Fruit fly (Drosophila melanogaster): ENCODE measurements around the gene CG6621.

Gene CG6621

dm6 chr3R:10893327-10893726 lies at the start of gene CG6621 (continued):
- TF ChIP-seq wor (GFP tag; IDR thresholded peaks at IDR 0.05) (no peak), Hr3 (GFP tag; optimal IDR thresholded peaks at IDR 0.05) (no peak), CG17912 (GFP tag; optimal IDR thresholded peaks at IDR 0.05) (peak; percentile 30), pfk (GFP tag; optimal IDR thresholded peaks at IDR 0.05) (no peak), CG1647 (GFP tag; optimal IDR thresholded peaks at IDR 0.05) (no peak), E2f2 (GFP tag; IDR thresholded peaks at IDR 0.05) (peak; percentile 78), nerfin-2 (GFP tag; IDR thresholded peaks at IDR 0.05; ENCODE audit: partially characterized antibody) (peak; percentile 35; the same call in 1 of the 2 replicates), mld (GFP tag; IDR thresholded peaks at IDR 0.05; ENCODE audit: partially characterized antibody) (no peak), CG2202 (tag; optimal IDR thresholded peaks at IDR 0.05) (peak; percentile 7), Ada2b (GFP tag; IDR thresholded peaks at IDR 0.05) (no peak), CG7372 (GFP tag; IDR thresholded peaks at IDR 0.05) (no peak), wdn (GFP tag; IDR thresholded peaks at IDR 0.05) (no peak), CG14710 (tag; optimal IDR thresholded peaks at IDR 0.05) (peak; percentile 73), pho (GFP tag; optimal IDR thresholded peaks at IDR 0.05) (peak; percentile 4), tin (GFP tag; optimal IDR thresholded peaks at IDR 0.05) (no peak), peb (GFP tag; IDR thresholded peaks at IDR 0.05) (no peak), CG34376 (GFP tag; optimal IDR thresholded peaks at IDR 0.05) (no peak), CG15073 (GFP tag; optimal IDR thresholded peaks at IDR 0.05) (no peak), cas (GFP tag; IDR thresholded peaks at IDR 0.05) (no peak), CG10147 (GFP tag; optimal IDR thresholded peaks at IDR 0.05) (peak; percentile 13), ken (GFP tag; IDR thresholded peaks at IDR 0.05) (no peak), CG2889 (GFP tag; IDR thresholded peaks at IDR 0.05) (no peak), CG5953 (GFP tag; IDR thresholded peaks at IDR 0.05) (no peak), CG9609 (GFP tag; optimal IDR thresholded peaks at IDR 0.05) (peak; percentile 56), Doc2 (GFP tag; IDR thresholded peaks at IDR 0.05) (no peak), Scr (GFP tag; IDR thresholded peaks at IDR 0.05; ENCODE audit: partially characterized antibody) (peak; percentile 65), CG4328 (GFP tag; optimal IDR thresholded peaks at IDR 0.05) (no peak), CG15696 (tag; optimal IDR thresholded peaks at IDR 0.05) (no peak), CG8281 (tag; optimal IDR thresholded peaks at IDR 0.05) (no peak), Max (GFP tag; optimal IDR thresholded peaks at IDR 0.05) (no peak), YL-1 (GFP tag; optimal IDR thresholded peaks at IDR 0.05) (peak; percentile 82), dysf (GFP tag; IDR thresholded peaks at IDR 0.05) (no peak), Doc3 (GFP tag; IDR thresholded peaks at IDR 0.05; ENCODE audit: partially characterized antibody) (no peak), Mad (GFP tag; optimal IDR thresholded peaks at IDR 0.05) (peak; percentile 40), CG14441 (GFP tag; IDR thresholded peaks at IDR 0.05) (no peak), dan (GFP tag; IDR thresholded peaks at IDR 0.05) (no peak), lab (GFP tag; optimal IDR thresholded peaks at IDR 0.05) (no peak), ranshi (GFP tag; IDR thresholded peaks at IDR 0.05) (0 out of 2 replicates have a peak, but pooled peaks have one; percentile 19), en (GFP tag; optimal IDR thresholded peaks at IDR 0.05) (no peak), ATbp (GFP tag; optimal IDR thresholded peaks at IDR 0.05) (no peak), Rx (GFP tag; IDR thresholded peaks at IDR 0.05) (no peak), CG3726 (GFP tag; IDR thresholded peaks at IDR 0.05) (no peak), ci (GFP tag; IDR thresholded peaks at IDR 0.05) (no peak), fd102C (GFP tag; optimal IDR thresholded peaks at IDR 0.05) (no peak), sisA (GFP tag; IDR thresholded peaks at IDR 0.05) (no peak), CG5180 (GFP tag; optimal IDR thresholded peaks at IDR 0.05) (no peak), Lhr (GFP tag; optimal IDR thresholded peaks at IDR 0.05) (peak; percentile 96), HLH3B (GFP tag; IDR thresholded peaks at IDR 0.05) (no peak), slbo (GFP tag; IDR thresholded peaks at IDR 0.05) (no peak), ERR (GFP tag; optimal IDR thresholded peaks at IDR 0.05) (no peak), B-H1 (GFP tag; IDR thresholded peaks at IDR 0.05) (no peak), CG15514 (GFP tag; optimal IDR thresholded peaks at IDR 0.05) (peak; percentile 70)
